Worm (Caenorhabditis elegans) whole organism, L4 larva: ENCODE results near the gene R05D8.11.

Source experiments
- D1046.2 ChIP-seq: fragments of 200-800 bp; sonication (Bioruptor generic); IDR thresholded peaks from 2 replicates; pipeline ENCODE4 v1.3.6; 2022; ENCODE audit warnings: missing genetic modification characterization, missing compliant biosample characterization
- F26F4.8 ChIP-seq: fragments of 200-800 bp; sonication (Bioruptor generic); conservative IDR thresholded peaks from 2 replicates; pipeline ENCODE4 v1.3.6; 2022; ENCODE audit warnings: missing genetic modification characterization, missing compliant biosample characterization
- F37D6.2 ChIP-seq: sonication (generic microtip); optimal IDR thresholded peaks from 2 replicates; lab custom pipeline; 2016; ENCODE audit warnings: mild to moderate bottlenecking, missing genetic modification characterization, missing compliant biosample characterization
- F44E2.7 ChIP-seq: fragments of 200-800 bp; sonication (Bioruptor generic); IDR thresholded peaks from 2 replicates; pipeline ENCODE4 v2.1.2; 2022; ENCODE audit warnings: missing genetic modification characterization, missing compliant biosample characterization
- R02D3.7 ChIP-seq: fragments of 150-350 bp; sonication (generic microtip); optimal IDR thresholded peaks from 3 replicates; lab custom pipeline; 2014; ENCODE audit warnings: missing biosample characterization, missing genetic modification characterization
- Y75B8A.6 ChIP-seq: fragments of 200-800 bp; sonication (Bioruptor generic); IDR thresholded peaks from 2 replicates; pipeline ENCODE4 v1.3.6; 2022; ENCODE audit warnings: missing genetic modification reagents, missing genetic modification characterization, missing compliant biosample characterization
- aha-1 ChIP-seq: fragments of 150-350 bp; peaks from one replicate; lab custom pipeline; 2014; ENCODE audit warnings: missing biosample characterization, missing genetic modification characterization
- aly-2 ChIP-seq: sonication (generic microtip); optimal IDR thresholded peaks from 2 replicates; lab custom pipeline; 2018; ENCODE audit warnings: missing biosample characterization, missing genetic modification characterization
- ama-1 ChIP-seq: fragments of 150-350 bp; optimal IDR thresholded peaks from 2 replicates; lab custom pipeline; 2014; ENCODE audit warnings: inconsistent platforms, mixed read lengths
- attf-4 ChIP-seq: sonication (generic microtip); optimal IDR thresholded peaks from 3 replicates; lab custom pipeline; 2017; ENCODE audit warnings: missing biosample characterization, missing genetic modification characterization
- dmd-6 ChIP-seq: fragments of 200-800 bp; sonication (Bioruptor generic); IDR thresholded peaks from 2 replicates; pipeline ENCODE4 v1.3.6; 2022; ENCODE audit warnings: missing genetic modification reagents, missing genetic modification characterization, missing compliant biosample characterization
- dmd-8 ChIP-seq: fragments of 200-800 bp; sonication (Bioruptor generic); IDR thresholded peaks from 2 replicates; pipeline ENCODE4 v1.3.6; 2022; ENCODE audit warnings: missing genetic modification characterization, missing compliant biosample characterization
- duxl-1 ChIP-seq: sonication (generic microtip); optimal IDR thresholded peaks from 2 replicates; lab custom pipeline; 2016; ENCODE audit warnings: mild to moderate bottlenecking, missing genetic modification characterization, moderate library complexity, missing compliant biosample characterization; ENCODE audit not compliant: poor library complexity
- egl-27 ChIP-seq: sonication (generic microtip); optimal IDR thresholded peaks from 3 replicates; lab custom pipeline; 2017; ENCODE audit warnings: missing biosample characterization, missing genetic modification reagents, missing genetic modification characterization
- fkh-10 ChIP-seq: fragments of 150-350 bp; optimal IDR thresholded peaks from 2 replicates; lab custom pipeline; 2014; ENCODE audit warnings: missing biosample characterization, missing genetic modification reagents, missing genetic modification characterization
- gei-8 ChIP-seq: fragments of 200-800 bp; sonication (Bioruptor generic); optimal IDR thresholded peaks from 2 replicates; lab custom pipeline; 2018; ENCODE audit warnings: mild to moderate bottlenecking, missing genetic modification characterization, missing compliant biosample characterization
- hlh-11 ChIP-seq: fragments of 200-800 bp; sonication (Bioruptor generic); optimal IDR thresholded peaks from 2 replicates; lab custom pipeline; 2018; ENCODE audit warnings: mild to moderate bottlenecking, missing genetic modification characterization, missing compliant biosample characterization
- jun-1 ChIP-seq: fragments of 150-350 bp; optimal IDR thresholded peaks from 2 replicates; lab custom pipeline; 2014; ENCODE audit warnings: missing biosample characterization, missing genetic modification reagents, missing genetic modification characterization
- lim-7 ChIP-seq: fragments of 200-800 bp; sonication (Bioruptor generic); IDR thresholded peaks from 2 replicates; pipeline ENCODE4 v1.3.6; 2022; ENCODE audit warnings: missing genetic modification characterization, missing compliant biosample characterization
- lir-3 ChIP-seq: sonication (generic microtip); optimal IDR thresholded peaks from 2 replicates; lab custom pipeline; 2016; ENCODE audit warnings: mild to moderate bottlenecking, missing genetic modification characterization, missing compliant biosample characterization
- lsy-2 ChIP-seq, 2 experiments: fragments of 150-350 bp in 1 of 2; sonication (generic microtip) in 1 of 2; optimal IDR thresholded peaks; 2 replicates each; lab custom pipeline; 2014 to 2017; ENCODE audit warnings: missing biosample characterization in 2 of 2, missing genetic modification characterization in 2 of 2
- madf-5 ChIP-seq, 2 experiments: fragments of 200-800 bp; sonication (Bioruptor generic); IDR thresholded peaks; 2 replicates each; pipeline ENCODE4 v1.3.6; 2022; ENCODE audit warnings: missing compliant biosample characterization in 2 of 2, missing genetic modification characterization in 2 of 2
- mdt-29 ChIP-seq: fragments of 200-800 bp; sonication (Bioruptor generic); IDR thresholded peaks from 2 replicates; pipeline ENCODE4 v1.3.6; 2022; ENCODE audit warnings: missing genetic modification reagents, missing genetic modification characterization, missing compliant biosample characterization
- mep-1 ChIP-seq: fragments of 150-350 bp; sonication (generic microtip); optimal IDR thresholded peaks from 3 replicates; lab custom pipeline; 2014; ENCODE audit warnings: missing biosample characterization, missing genetic modification characterization
- mxl-3 ChIP-seq: fragments of 200-800 bp; sonication (Bioruptor generic); optimal IDR thresholded peaks from 2 replicates; lab custom pipeline; 2018; ENCODE audit warnings: mild to moderate bottlenecking, missing genetic modification characterization, missing compliant biosample characterization
- nhr-77 ChIP-seq: fragments of 150-350 bp; optimal IDR thresholded peaks from 2 replicates; lab custom pipeline; 2014; ENCODE audit warnings: missing biosample characterization, missing genetic modification characterization
- sdz-12 ChIP-seq: fragments of 200-800 bp; sonication (Bioruptor generic); optimal IDR thresholded peaks from 2 replicates; lab custom pipeline; 2018; ENCODE audit warnings: mild to moderate bottlenecking, missing genetic modification characterization, missing compliant biosample characterization
- set-16 ChIP-seq: fragments of 200-800 bp; sonication (Bioruptor generic); IDR thresholded peaks from 2 replicates; pipeline ENCODE4 v1.3.6; 2022; ENCODE audit warnings: missing genetic modification reagents, missing genetic modification characterization, missing compliant biosample characterization
- snpc-1.2 ChIP-seq: fragments of 200-800 bp; sonication (Bioruptor generic); IDR thresholded peaks from 2 replicates; pipeline ENCODE4 v1.3.6; 2022; ENCODE audit warnings: missing genetic modification reagents, missing genetic modification characterization, missing compliant biosample characterization
- spr-1 ChIP-seq: sonication (generic microtip); optimal IDR thresholded peaks from 2 replicates; lab custom pipeline; 2016; ENCODE audit warnings: mild to moderate bottlenecking, missing genetic modification characterization, missing compliant biosample characterization
- spr-3 ChIP-seq: fragments of 200-800 bp; sonication (Bioruptor generic); optimal IDR thresholded peaks from 2 replicates; lab custom pipeline; 2018; ENCODE audit warnings: mild to moderate bottlenecking, missing genetic modification characterization, missing compliant biosample characterization
- unc-62 ChIP-seq, 3 experiments: fragments of 150-350 bp in 1 of 3; sonication (generic microtip); optimal IDR thresholded peaks in 2 of 3; peaks in 1 of 3; 1 replicate in 1 of 3; 2 replicates in 2 of 3; lab custom pipeline; 2014 to 2017; ENCODE audit warnings: missing biosample characterization in 3 of 3, missing genetic modification characterization in 3 of 3, missing genetic modification reagents in 3 of 3, missing genotype in 1 of 3
- zfp-2 ChIP-seq: sonication (generic microtip); optimal IDR thresholded peaks from 2 replicates; lab custom pipeline; 2016; ENCODE audit warnings: mild to moderate bottlenecking, missing genetic modification characterization, missing compliant biosample characterization
- ztf-11 ChIP-seq: fragments of 150-350 bp; optimal IDR thresholded peaks from 2 replicates; lab custom pipeline; 2014; ENCODE audit warnings: missing biosample characterization, missing genetic modification characterization

The R05D8.11 gene

ce11 chrV:2780786-2781185 lies at the start of gene R05D8.11:
Gene R05D8.11 (minus strand): TSS chrV:2780886.
- TF ChIP-seq F37D6.2 (tag; lab: Kevin White, UChicago) = no peak
- no peak for TF ChIP-seq dmd-8 (GFP tag; lab: Robert Waterston, UW)
- TF ChIP-seq fkh-10 = no peak
- no peak for TF ChIP-seq aha-1 (tag; lab: Kevin White, UChicago)

DNA sequence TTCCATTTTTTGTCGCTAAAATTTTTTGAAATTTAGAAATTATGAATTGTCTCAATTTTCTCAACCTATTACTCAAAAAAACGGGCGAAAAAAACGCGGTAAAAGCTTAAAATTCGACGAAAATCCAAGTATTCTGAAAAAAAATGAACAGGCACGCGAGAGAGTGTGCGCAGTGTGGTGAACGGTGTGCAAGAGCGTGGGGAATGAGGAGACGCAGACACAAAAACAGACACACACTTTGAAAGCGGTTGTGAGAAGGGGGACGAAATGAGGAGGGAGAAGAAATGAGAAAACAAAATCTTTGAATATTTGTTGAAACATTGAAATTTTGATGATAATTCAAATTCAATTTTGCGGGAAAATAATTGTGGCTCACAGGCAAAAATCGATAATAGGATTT lies 46.1 kb upstream of the R05D8.11 start, which contains the start of gene T03D3.5:
Gene T03D3.5, minus strand, starts transcription at position 21 of the 400 bp plus-strand sequence.
- TF ChIP-seq duxl-1 (tag; lab: Kevin White, UChicago) (peak; percentile 50), gei-8 (GFP tag; lab: Kevin White, UChicago) (no peak)
- TF ChIP-seq, all 104 proteins: peak for 1

- TF ChIP-seq snpc-1.2 (GFP tag; lab: Robert Waterston, UW) (no peak), jun-1 (tag; lab: Kevin White, UChicago) (no peak), F44E2.7 (GFP tag; lab: Robert Waterston, UW) (no peak), sdz-12 (GFP tag; lab: Kevin White, UChicago) (no peak), spr-1 (tag; lab: Kevin White, UChicago) (no peak), R02D3.7 (tag; lab: Kevin White, UChicago) (no peak), lsy-2 (tag; optimal IDR thresholded peaks at IDR 0.05; lab: Kevin White, UChicago) (no peak), lir-3 (no peak)
Observed at ce11 chrV:2825978-2826377, 45.3 kb upstream of the R05D8.11 start.

DNA sequence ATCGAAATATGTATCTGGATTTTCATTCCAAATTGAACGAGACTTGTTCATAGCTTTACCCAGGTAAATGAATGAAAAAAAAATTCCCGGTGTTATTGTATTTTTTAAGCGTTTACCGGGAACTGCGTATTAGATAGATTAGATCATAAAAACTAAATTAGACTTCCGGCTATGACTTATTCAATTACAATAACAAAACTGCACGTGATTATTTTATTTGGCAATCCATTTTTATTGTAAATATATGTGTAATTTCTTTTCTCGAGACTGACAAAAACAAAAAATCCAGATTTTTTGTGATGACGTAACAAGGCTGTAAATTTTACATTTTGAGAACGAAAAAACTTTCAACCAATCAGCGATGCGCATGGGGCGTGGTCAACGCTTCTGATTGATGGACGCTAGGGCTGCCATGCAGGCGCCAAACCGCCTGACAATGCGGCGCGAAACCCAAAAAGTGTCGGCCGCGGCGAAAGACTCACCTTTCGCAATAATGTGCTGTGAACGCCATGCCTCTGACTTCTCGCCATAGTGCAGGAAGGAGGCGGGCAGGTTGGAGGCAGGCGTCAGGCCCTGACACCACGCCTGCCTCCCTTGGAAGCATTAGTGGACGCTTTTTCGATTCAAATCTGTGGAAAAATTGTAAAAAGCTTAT lies 41.1 kb upstream of the R05D8.11 start, which contains the start of gene srh-36:
Gene srh-36, minus strand, starts transcription at position 51 of the 655 bp plus-strand sequence.
- TF ChIP-seq unc-62 (GFP tag; optimal IDR thresholded peaks at IDR 0.05 in 1 of 2; lab: Kevin White, UChicago) (no peak), unc-62 (tag; optimal IDR thresholded peaks at IDR 0.05; lab: Kevin White, UChicago) (no peak), nhr-77 (tag; lab: Kevin White, UChicago) (no peak), snpc-1.2 (GFP tag; lab: Robert Waterston, UW) (0 out of 2 replicates have a peak, but pooled peaks have one; percentile 32), mep-1 (tag; lab: Kevin White, UChicago) (no peak), spr-3 (GFP tag; lab: Kevin White, UChicago) (no peak), hlh-11 (tag; lab: Kevin White, UChicago) (no peak), aly-2 (no peak), ztf-11 (tag; lab: Kevin White, UChicago) (no peak), Y75B8A.6 (no peak), mdt-29 (GFP tag; lab: Robert Waterston, UW) (no peak), F26F4.8 (GFP tag; lab: Robert Waterston, UW) (0 out of 2 replicates have a peak, but pooled peaks have one; percentile 35), madf-5 (GFP tag; IDR thresholded peaks at IDR 0.05; lab: Robert Waterston, UW) (no peak), set-16 (GFP tag; lab: Robert Waterston, UW) (peak; percentile 73), egl-27 (tag; lab: Kevin White, UChicago) (no peak), F44E2.7 (GFP tag; lab: Robert Waterston, UW) (no peak), dmd-6 (no peak), aha-1 (tag; lab: Kevin White, UChicago) (peak; percentile 8), zfp-2 (tag; lab: Kevin White, UChicago) (no peak), mxl-3 (GFP tag; lab: Kevin White, UChicago) (no peak)

DNA sequence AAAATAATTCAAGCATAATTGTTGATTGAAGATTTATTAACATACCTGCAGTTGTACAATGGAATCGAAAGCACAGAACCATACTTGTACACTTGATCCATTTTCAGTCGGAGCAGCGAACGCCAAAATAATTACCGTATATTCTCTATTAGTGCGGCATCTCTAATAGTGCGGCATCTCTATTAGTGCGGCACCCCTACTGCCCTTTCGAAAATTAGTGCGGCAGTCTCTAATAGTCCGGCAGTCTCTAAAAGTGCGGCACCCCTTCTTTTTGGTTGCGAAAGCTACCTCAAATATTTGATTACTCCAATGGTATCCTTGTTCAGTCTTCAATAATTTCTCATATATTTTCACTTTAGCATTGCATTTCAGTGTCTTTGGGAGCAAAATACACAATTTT lies 37.4 kb upstream of the R05D8.11 start, which contains the start of gene srt-34:
Gene srt-34, minus strand, starts transcription at position 101 of the 400 bp plus-strand sequence.
- TF ChIP-seq attf-4 (tag; lab: Kevin White, UChicago) (no peak), ama-1 (lab: Kevin White, UChicago) (no peak), D1046.2 (no peak), lim-7 (GFP tag; lab: Robert Waterston, UW) (no peak)
